Worm (Caenorhabditis elegans) whole organism, L3 larva: ENCODE data around the gene F43C11.11.

Source experiments
- ZK546.5 ChIP-seq: sonication (generic microtip); optimal IDR thresholded peaks from 2 replicates; lab custom pipeline; 2017; ENCODE audit warnings: missing biosample characterization, missing genetic modification characterization
- aly-2 ChIP-seq: fragments of 150-350 bp; optimal IDR thresholded peaks from 2 replicates; lab custom pipeline; 2014; ENCODE audit warnings: missing biosample characterization, missing genetic modification characterization
- ama-1 ChIP-seq: fragments of 150-350 bp; optimal IDR thresholded peaks from 2 replicates; lab custom pipeline; 2018
- ceh-16 ChIP-seq: sonication (generic microtip); optimal IDR thresholded peaks from 2 replicates; lab custom pipeline; 2017; ENCODE audit warnings: missing biosample characterization, missing genetic modification characterization
- ceh-28 ChIP-seq: fragments of 150-350 bp; optimal IDR thresholded peaks from 2 replicates; lab custom pipeline; 2014; ENCODE audit warnings: missing biosample characterization, missing genetic modification reagents, missing genetic modification characterization
- ceh-82 ChIP-seq: fragments of 150-350 bp; optimal IDR thresholded peaks from 2 replicates; lab custom pipeline; 2014; ENCODE audit warnings: missing biosample characterization, missing genetic modification characterization
- ceh-9 ChIP-seq: sonication (generic microtip); optimal IDR thresholded peaks from 2 replicates; lab custom pipeline; 2018; ENCODE audit warnings: missing biosample characterization, missing genetic modification characterization
- daf-12 ChIP-seq: fragments of 150-350 bp; optimal IDR thresholded peaks from 2 replicates; lab custom pipeline; 2014; ENCODE audit warnings: missing biosample characterization, missing genetic modification reagents, missing genetic modification characterization
- egl-5 ChIP-seq: fragments of 150-350 bp; optimal IDR thresholded peaks from 2 replicates; lab custom pipeline; 2017; ENCODE audit warnings: missing biosample characterization, missing genetic modification reagents, missing genetic modification characterization, inconsistent platforms
- elt-1 ChIP-seq: fragments of 150-350 bp; optimal IDR thresholded peaks from 2 replicates; lab custom pipeline; 2014; ENCODE audit warnings: missing biosample characterization, missing genetic modification characterization
- eor-1 ChIP-seq, 2 experiments: fragments of 150-350 bp; optimal IDR thresholded peaks; 2 replicates each; lab custom pipeline; 2014 to 2018; ENCODE audit warnings: missing biosample characterization in 2 of 2, missing genetic modification characterization in 2 of 2
- fkh-10 ChIP-seq: sonication (generic microtip); optimal IDR thresholded peaks from 2 replicates; lab custom pipeline; 2017; ENCODE audit warnings: missing biosample characterization, missing genetic modification reagents, missing genetic modification characterization
- fkh-2 ChIP-seq: fragments of 150-350 bp; optimal IDR thresholded peaks from 2 replicates; lab custom pipeline; 2014; ENCODE audit warnings: missing biosample characterization, missing genetic modification reagents, missing genetic modification characterization
- fos-1 ChIP-seq: fragments of 150-350 bp; optimal IDR thresholded peaks from 2 replicates; lab custom pipeline; 2014; ENCODE audit warnings: missing biosample characterization, missing genetic modification characterization
- jun-1 ChIP-seq: fragments of 150-350 bp; optimal IDR thresholded peaks from 2 replicates; lab custom pipeline; 2014; ENCODE audit warnings: missing biosample characterization, missing genetic modification reagents, missing genetic modification characterization
- lin-39 ChIP-seq: fragments of 150-350 bp; optimal IDR thresholded peaks from 2 replicates; lab custom pipeline; 2018; ENCODE audit warnings: missing biosample characterization, missing genetic modification reagents, missing genetic modification characterization
- lsy-12 ChIP-seq: sonication (generic microtip); optimal IDR thresholded peaks from 2 replicates; lab custom pipeline; 2016; ENCODE audit warnings: mild to moderate bottlenecking, missing genetic modification characterization, missing compliant biosample characterization
- mdl-1 ChIP-seq: fragments of 150-350 bp; optimal IDR thresholded peaks from 2 replicates; lab custom pipeline; 2014; ENCODE audit warnings: missing biosample characterization, missing genetic modification characterization
- mml-1 ChIP-seq: fragments of 150-350 bp; sonication (generic microtip); optimal IDR thresholded peaks from 3 replicates; lab custom pipeline; 2014; ENCODE audit warnings: missing biosample characterization, missing genetic modification characterization
- nfya-1 ChIP-seq: sonication (generic microtip); optimal IDR thresholded peaks from 2 replicates; lab custom pipeline; 2017; ENCODE audit warnings: missing genetic modification characterization, mild to moderate bottlenecking, missing compliant biosample characterization, antibody characterized with exemption, moderate library complexity; ENCODE audit not compliant: insufficient read depth
- nhr-25 ChIP-seq: sonication (generic microtip); optimal IDR thresholded peaks from 2 replicates; lab custom pipeline; 2017; ENCODE audit warnings: missing biosample characterization, missing genetic modification characterization
- nhr-43 ChIP-seq: sonication (generic microtip); optimal IDR thresholded peaks from 2 replicates; lab custom pipeline; 2016; ENCODE audit warnings: mild to moderate bottlenecking, missing genetic modification characterization, missing compliant biosample characterization; ENCODE audit not compliant: poor library complexity, severe bottlenecking
- nhr-67 ChIP-seq: fragments of 150-350 bp; optimal IDR thresholded peaks from 2 replicates; lab custom pipeline; 2014; ENCODE audit warnings: missing biosample characterization, missing genetic modification characterization
- nhr-76 ChIP-seq: fragments of 150-350 bp; sonication (generic microtip); optimal IDR thresholded peaks from 5 replicates; lab custom pipeline; 2014; ENCODE audit warnings: missing biosample characterization, missing genetic modification characterization
- nhr-77 ChIP-seq: fragments of 150-350 bp; optimal IDR thresholded peaks from 2 replicates; lab custom pipeline; 2014; ENCODE audit warnings: missing biosample characterization, missing genetic modification characterization
- pha-4 ChIP-seq: fragments of 150-350 bp; optimal IDR thresholded peaks from 2 replicates; lab custom pipeline; 2014; ENCODE audit warnings: missing biosample characterization, missing genetic modification reagents, missing genetic modification characterization
- pqm-1 ChIP-seq: fragments of 150-350 bp; optimal IDR thresholded peaks from 2 replicates; lab custom pipeline; 2017; ENCODE audit warnings: missing biosample characterization, missing genetic modification characterization, inconsistent platforms
- sea-2 ChIP-seq: fragments of 150-350 bp; sonication (generic microtip); optimal IDR thresholded peaks from 4 replicates; lab custom pipeline; 2014; ENCODE audit warnings: missing biosample characterization, missing genetic modification reagents, missing genetic modification characterization
- skn-1 ChIP-seq: fragments of 150-350 bp; optimal IDR thresholded peaks from 2 replicates; lab custom pipeline; 2014; ENCODE audit warnings: missing biosample characterization, missing genetic modification characterization
- snpc-4 ChIP-seq: fragments of 150-350 bp; optimal IDR thresholded peaks from 2 replicates; lab custom pipeline; 2014; ENCODE audit warnings: missing biosample characterization, missing genetic modification characterization
- unc-39 ChIP-seq: sonication (generic microtip); optimal IDR thresholded peaks from 4 replicates; lab custom pipeline; 2017; ENCODE audit warnings: missing biosample characterization, missing genetic modification characterization
- zag-1 ChIP-seq: fragments of 150-350 bp; optimal IDR thresholded peaks from 2 replicates; lab custom pipeline; 2014; ENCODE audit warnings: missing biosample characterization, missing genetic modification characterization
- ztf-11 ChIP-seq: fragments of 150-350 bp; optimal IDR thresholded peaks from 2 replicates; lab custom pipeline; 2014; ENCODE audit warnings: missing biosample characterization, missing genetic modification characterization
- ztf-4 ChIP-seq: fragments of 150-350 bp; optimal IDR thresholded peaks from 2 replicates; lab custom pipeline; 2014; ENCODE audit warnings: missing biosample characterization, missing genetic modification characterization

Gene F43C11.11

DNA sequence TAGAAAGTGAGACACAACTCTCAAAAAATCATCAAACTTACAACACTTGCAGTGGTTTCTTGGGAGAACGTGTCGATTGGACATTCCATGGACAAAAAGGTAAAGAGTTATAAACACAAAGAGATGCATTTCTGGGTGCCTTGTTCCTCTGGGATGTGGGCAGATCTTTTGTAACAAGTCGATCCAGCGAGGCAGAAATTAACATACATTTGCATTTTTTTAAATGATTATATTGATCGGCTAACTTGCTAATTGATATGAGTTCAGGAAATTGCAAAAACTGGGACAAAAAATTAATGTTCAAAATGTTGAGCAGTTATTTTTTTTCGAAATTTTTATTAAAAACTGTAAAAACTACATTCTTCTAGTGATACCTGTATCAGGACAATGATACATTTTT is 14.2 kb upstream of the F43C11.11 start, which contains the start of gene F16G10.6:
Gene F16G10.6, minus strand, starts transcription at position 101 of the 400 bp plus-strand sequence.
- TF ChIP-seq ceh-16 (tag; lab: Kevin White, UChicago) (no peak), nhr-43 (no peak), unc-39 (tag; lab: Kevin White, UChicago) (no peak), skn-1 (tag; lab: Kevin White, UChicago) (no peak), nhr-77 (tag; lab: Kevin White, UChicago) (no peak), eor-1 (tag; optimal IDR thresholded peaks at IDR 0.05; lab: Kevin White, UChicago) (no peak), ama-1 (lab: Kevin White, UChicago) (no peak), ztf-11 (tag; lab: Kevin White, UChicago) (no peak), jun-1 (tag; lab: Kevin White, UChicago) (no peak), ceh-28 (tag; lab: Kevin White, UChicago) (no peak), sea-2 (GFP tag; lab: Kevin White, UChicago) (no peak), ztf-4 (no peak), lin-39 (no peak), mml-1 (tag; lab: Kevin White, UChicago) (no peak), zag-1 (tag; lab: Kevin White, UChicago) (no peak), fkh-10 (no peak), elt-1 (tag; lab: Kevin White, UChicago) (no peak), snpc-4 (tag; lab: Kevin White, UChicago) (no peak)
- TF ChIP-seq, all 47 proteins: peak for 0

DNA sequence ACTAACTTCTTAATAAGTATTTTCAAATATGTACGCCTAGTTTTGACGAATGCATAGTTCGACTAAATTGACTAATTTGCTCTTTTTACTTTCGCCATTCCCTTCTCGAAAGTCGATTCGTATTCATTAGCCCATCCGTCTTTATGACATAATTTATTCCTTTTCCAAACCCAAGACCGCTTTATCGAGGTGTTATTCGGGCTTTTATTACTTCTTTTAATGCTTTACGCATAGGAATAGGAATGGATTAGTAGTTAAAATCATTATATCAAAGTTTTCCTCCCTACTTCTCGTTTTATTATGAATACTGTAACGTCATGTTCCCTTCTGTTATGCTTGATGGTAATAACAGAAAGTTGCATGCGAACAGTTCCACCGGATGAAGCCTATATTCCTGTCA is 11.4 kb upstream of the F43C11.11 start, which contains the start of gene F16G10.2:
Gene F16G10.2, plus strand, starts transcription at position 301 of the 400 bp plus-strand sequence.
- TF ChIP-seq sea-2 (GFP tag; lab: Kevin White, UChicago) (no peak), lin-39 (no peak), pqm-1 (tag; lab: Kevin White, UChicago) (no peak), lsy-12 (tag; lab: Kevin White, UChicago) (no peak), aly-2 (no peak)

DNA sequence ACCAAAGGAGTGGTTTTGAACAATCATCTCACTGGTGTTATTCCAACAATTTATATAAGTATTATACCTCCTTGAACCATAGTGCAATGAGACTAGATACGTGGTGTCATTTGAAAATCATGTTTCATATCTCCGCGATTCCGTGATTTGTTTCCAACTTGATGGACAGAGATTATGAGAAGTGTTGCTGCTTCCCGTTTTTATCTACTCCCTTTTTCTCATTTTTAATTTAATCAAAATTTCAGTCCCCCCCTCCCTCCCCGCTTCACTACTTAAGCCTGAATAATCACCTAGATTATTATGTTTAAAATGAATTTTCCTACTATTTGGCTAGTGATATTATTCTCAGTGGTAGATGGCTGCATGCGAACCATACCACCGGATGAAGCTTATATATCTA is 8.5 kb upstream of the F43C11.11 start, which contains the start of gene F16G10.3:
Gene F16G10.3, plus strand, starts transcription at position 301 of the 400 bp plus-strand sequence.
- no peak for TF ChIP-seq mml-1 (tag; lab: Kevin White, UChicago)
- no peak for TF ChIP-seq elt-1 (tag; lab: Kevin White, UChicago)
- TF ChIP-seq mdl-1 (tag; lab: Kevin White, UChicago) = no peak
- TF ChIP-seq daf-12 (tag; lab: Kevin White, UChicago) = no peak

DNA sequence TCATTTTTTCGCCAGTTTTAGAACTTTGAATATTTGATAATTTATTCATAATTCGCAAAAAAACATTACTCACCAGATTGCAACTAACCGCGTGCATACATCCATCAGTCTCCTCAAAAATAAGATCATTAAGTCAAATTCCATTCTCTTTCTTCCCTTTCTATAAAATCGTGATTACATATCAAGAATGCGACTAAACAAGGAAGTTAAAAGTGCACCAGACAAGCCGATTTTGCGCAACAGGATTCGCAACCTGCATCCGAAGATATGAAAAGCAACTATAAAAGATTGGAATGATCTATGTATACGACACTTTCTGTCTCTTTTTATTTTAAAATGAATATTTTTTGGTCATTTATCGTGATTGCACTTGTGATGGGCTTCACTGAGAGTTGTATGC is 5.4 kb upstream of the F43C11.11 start, which contains the start of gene hpo-25:
Gene hpo-25, plus strand, starts transcription at position 301 of the 400 bp plus-strand sequence.
- TF ChIP-seq nhr-43 = no peak
- TF ChIP-seq egl-5 = no peak
- TF ChIP-seq unc-39 (tag; lab: Kevin White, UChicago) = no peak
- TF ChIP-seq nfya-1 = no peak
- no peak for TF ChIP-seq ceh-82 (tag; lab: Kevin White, UChicago)
- no peak for TF ChIP-seq ztf-11 (tag; lab: Kevin White, UChicago)
- no peak for TF ChIP-seq sea-2 (GFP tag; lab: Kevin White, UChicago)

DNA sequence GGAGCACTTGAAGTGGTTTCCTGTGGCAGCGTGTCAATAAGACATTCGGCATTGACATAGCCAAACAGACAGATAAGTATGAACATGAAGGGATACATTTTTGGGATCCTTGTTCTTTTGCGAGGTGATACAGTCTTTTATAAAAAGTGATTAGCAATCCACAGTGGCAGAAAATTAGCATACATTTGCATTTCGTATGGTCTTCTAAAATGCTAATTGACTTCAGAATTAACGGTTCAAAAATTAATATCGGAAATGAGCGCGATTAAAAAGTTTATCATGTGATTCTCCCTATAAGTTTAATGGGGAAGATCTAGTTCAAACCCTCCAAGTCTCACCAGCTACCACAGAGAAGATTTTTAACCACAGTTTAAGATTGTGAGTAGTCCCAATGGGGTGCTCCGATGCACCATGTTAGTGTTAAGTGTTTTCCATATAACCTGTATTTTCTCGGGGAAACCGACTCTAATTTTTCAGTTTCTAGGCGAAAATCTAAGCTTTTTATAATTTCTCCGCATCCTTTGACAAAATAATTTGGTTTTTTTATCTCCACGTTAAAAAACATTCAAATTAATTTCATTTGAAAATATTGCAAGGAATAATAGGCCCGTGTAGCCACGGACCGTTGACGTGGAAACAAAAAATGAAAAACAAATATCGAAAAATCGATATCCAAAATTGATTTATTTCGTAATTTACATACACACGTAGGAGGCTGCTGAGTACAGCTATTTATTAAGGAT is 3.2 kb upstream of the F43C11.11 start, which contains the start of the genes F43C11.12 and F16G10.5:
Gene F43C11.12, minus strand, starts transcription at position 101 of the 743 bp plus-strand sequence.
Gene F16G10.5, plus strand, starts transcription at position 693 of the 743 bp plus-strand sequence.
- TF ChIP-seq nhr-76 (tag; lab: Kevin White, UChicago) = no peak
- TF ChIP-seq mml-1 (tag; lab: Kevin White, UChicago) = no peak
- TF ChIP-seq pha-4 (tag; lab: Kevin White, UChicago) = no peak
- TF ChIP-seq egl-5 = no peak
- TF ChIP-seq snpc-4 (tag; lab: Kevin White, UChicago) = no peak
- TF ChIP-seq fos-1 (tag; lab: Kevin White, UChicago) = no peak
- TF ChIP-seq elt-1 (tag; lab: Kevin White, UChicago) = no peak
- no peak for TF ChIP-seq fkh-2 (tag; lab: Kevin White, UChicago)
- no peak for TF ChIP-seq ZK546.5 (tag; lab: Kevin White, UChicago)
- no peak for TF ChIP-seq nhr-67 (tag; lab: Kevin White, UChicago)
- no peak for TF ChIP-seq ceh-28 (tag; lab: Kevin White, UChicago)
- no peak for TF ChIP-seq nhr-25 (tag; lab: Kevin White, UChicago)
- TF ChIP-seq zag-1 (tag; lab: Kevin White, UChicago) = no peak
- no peak for TF ChIP-seq mdl-1 (tag; lab: Kevin White, UChicago)
- TF ChIP-seq ceh-9 = no peak
- no peak for TF ChIP-seq skn-1 (tag; lab: Kevin White, UChicago)
